Worm (Caenorhabditis elegans): ENCODE measurements around the gene gcy-13.

DNA sequence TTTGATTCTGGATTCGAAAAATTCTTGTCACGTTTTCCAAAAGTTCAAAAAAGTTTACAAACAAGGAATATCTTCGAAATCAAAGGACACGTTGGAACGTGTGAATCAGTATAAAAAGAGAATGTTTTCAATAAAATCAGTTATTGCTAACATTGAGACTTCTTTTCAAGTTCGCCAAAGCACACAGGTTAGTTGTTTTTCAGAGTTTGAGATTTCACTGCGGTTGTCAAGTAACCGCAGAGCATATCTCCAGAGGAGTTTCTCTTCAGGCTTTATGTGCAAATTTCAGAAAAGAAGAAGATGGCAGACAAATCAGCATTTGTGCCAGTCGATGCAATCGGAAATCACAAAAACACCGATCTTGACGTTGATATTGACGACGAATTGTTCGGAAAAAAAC, 16.8 kb upstream of the gcy-13 start, which contains the start of gene K01D12.15:
- TF ChIP-seq pqm-1 (tag; optimal IDR thresholded peaks at IDR 0.05) (no peak), nhr-237 (tag; optimal IDR thresholded peaks at IDR 0.05) (no peak), nfya-1 (tag; optimal IDR thresholded peaks at IDR 0.05; ENCODE audit: insufficient read depth) (no peak), pha-4 (tag; optimal IDR thresholded peaks at IDR 0.05) (no peak), elt-3 (tag; optimal IDR thresholded peaks at IDR 0.05) (no peak), skn-1 (tag; optimal IDR thresholded peaks at IDR 0.05) (no peak), ama-1 (optimal IDR thresholded peaks at IDR 0.05) (no peak), nhr-77 (tag; optimal IDR thresholded peaks at IDR 0.05) (no peak), aly-2 (tag; optimal IDR thresholded peaks at IDR 0.05) (no peak), ztf-11 (tag; optimal IDR thresholded peaks at IDR 0.05) (no peak)
